Fruit fly (Drosophila melanogaster) whole organism, embryonic: ENCODE data around the gene FucTD.
A peak's percentile ranks its signal among the peaks of the same experiment; 100 is the strongest.

Experiments
- Abd-B ChIP-seq: fragments of 200-800 bp; sonication (Bioruptor generic); optimal IDR thresholded peaks from 2 replicates; lab custom pipeline; 2018; ENCODE audit warnings: missing biosample characterization, mild to moderate bottlenecking, missing genetic modification characterization, moderate library complexity
- Atf6 ChIP-seq: fragments of 200-800 bp; sonication (Bioruptor generic); IDR thresholded peaks from 2 replicates; pipeline ENCODE4 v1.3.6; 2022; ENCODE audit warnings: missing biosample characterization, missing genetic modification characterization
- CG1024 ChIP-seq: fragments of 200-800 bp; sonication (Bioruptor generic); IDR thresholded peaks from 2 replicates; pipeline ENCODE4 v1.3.6; 2022; ENCODE audit warnings: missing biosample characterization, missing genetic modification characterization
- CG10267 ChIP-seq: fragments of 200-800 bp; sonication (Bioruptor generic); optimal IDR thresholded peaks from 2 replicates; lab custom pipeline; 2018; ENCODE audit warnings: missing biosample characterization, mild to moderate bottlenecking, missing genetic modification characterization, moderate library complexity
- CG10979 ChIP-seq: fragments of 200-800 bp; sonication (Bioruptor generic); optimal IDR thresholded peaks from 2 replicates; lab custom pipeline; 2018; ENCODE audit warnings: missing biosample characterization, mild to moderate bottlenecking, missing genetic modification characterization, moderate library complexity
- CG11093 ChIP-seq: fragments of 200-800 bp; sonication (Bioruptor generic); IDR thresholded peaks from 3 replicates; pipeline ENCODE4 v1.3.6; 2022; ENCODE audit warnings: missing biosample characterization, missing genetic modification characterization
- CG11504 ChIP-seq: fragments of 200-800 bp; sonication (Bioruptor generic); optimal IDR thresholded peaks from 3 replicates; lab custom pipeline; 2019; ENCODE audit warnings: missing biosample characterization, mild to moderate bottlenecking, missing genetic modification characterization, moderate library complexity
- CG11695 ChIP-seq: fragments of 200-800 bp; sonication (Bioruptor generic); IDR thresholded peaks from 3 replicates; pipeline ENCODE4 v1.3.6; 2022; ENCODE audit warnings: missing biosample characterization, missing genetic modification characterization
- CG12219 ChIP-seq: fragments of 200-800 bp; sonication (Bioruptor generic); optimal IDR thresholded peaks from 3 replicates; lab custom pipeline; 2018; ENCODE audit warnings: missing biosample characterization, mild to moderate bottlenecking, missing genetic modification characterization
- CG1233 ChIP-seq: fragments of 200-800 bp; sonication (Bioruptor generic); optimal IDR thresholded peaks from 4 replicates; lab custom pipeline; 2018; ENCODE audit warnings: missing biosample characterization, mild to moderate bottlenecking, missing genetic modification characterization
- CG14667 ChIP-seq: fragments of 200-800 bp; sonication (Bioruptor generic); IDR thresholded peaks from 2 replicates; pipeline ENCODE4 v1.3.6; 2022; ENCODE audit warnings: missing biosample characterization, missing genetic modification characterization
- CG1529 ChIP-seq: fragments of 200-800 bp; sonication (Bioruptor generic); optimal IDR thresholded peaks from 3 replicates; lab custom pipeline; 2018; ENCODE audit warnings: missing biosample characterization, missing genetic modification characterization
- CG2120 ChIP-seq: fragments of 200-800 bp; sonication (Bioruptor generic); optimal IDR thresholded peaks from 3 replicates; lab custom pipeline; 2016; ENCODE audit warnings: missing biosample characterization, missing genetic modification characterization
- CG3065 ChIP-seq: fragments of 200-800 bp; sonication (Bioruptor generic); optimal IDR thresholded peaks from 2 replicates; lab custom pipeline; 2016; ENCODE audit warnings: missing biosample characterization, missing genetic modification characterization
- CG3281 ChIP-seq: fragments of 200-800 bp; sonication (Bioruptor generic); optimal IDR thresholded peaks from 3 replicates; lab custom pipeline; 2017; ENCODE audit warnings: missing biosample characterization, mild to moderate bottlenecking, missing genetic modification characterization
- CG4820 ChIP-seq: fragments of 200-800 bp; sonication (Bioruptor generic); optimal IDR thresholded peaks from 3 replicates; lab custom pipeline; 2016; ENCODE audit warnings: missing biosample characterization, missing genetic modification characterization
- CG7745 ChIP-seq: fragments of 200-800 bp; sonication (Bioruptor generic); optimal IDR thresholded peaks from 2 replicates; lab custom pipeline; 2018; ENCODE audit warnings: missing biosample characterization, mild to moderate bottlenecking, missing genetic modification characterization, moderate library complexity
- CG8388 ChIP-seq: fragments of 200-800 bp; sonication (Bioruptor generic); optimal IDR thresholded peaks from 2 replicates; lab custom pipeline; 2019; ENCODE audit warnings: missing biosample characterization, mild to moderate bottlenecking, missing genetic modification characterization, moderate library complexity
- Chrac-16 ChIP-seq: fragments of 200-800 bp; sonication (Bioruptor generic); optimal IDR thresholded peaks from 3 replicates; lab custom pipeline; 2016; ENCODE audit warnings: missing biosample characterization, missing genetic modification characterization
- Dbx ChIP-seq: fragments of 200-800 bp; sonication (Bioruptor generic); IDR thresholded peaks from 3 replicates; pipeline ENCODE4 v1.3.6; 2022; ENCODE audit warnings: missing biosample characterization, missing genetic modification characterization
- Drgx ChIP-seq: fragments of 200-800 bp; sonication (Bioruptor generic); IDR thresholded peaks from 2 replicates; pipeline ENCODE4 v1.3.6; 2022; ENCODE audit warnings: missing biosample characterization, missing genetic modification characterization
- NFAT ChIP-seq: fragments of 200-800 bp; sonication (Bioruptor generic); IDR thresholded peaks from 2 replicates; pipeline ENCODE4 v1.3.6; 2022; ENCODE audit warnings: missing biosample characterization, missing genetic modification characterization
- Opbp ChIP-seq: fragments of 200-800 bp; sonication (Bioruptor generic); IDR thresholded peaks from 3 replicates; pipeline ENCODE4 v1.3.6; 2022; ENCODE audit warnings: missing biosample characterization, missing genetic modification characterization; ENCODE audit not compliant: partially characterized antibody
- Pdp1 ChIP-seq, 2 experiments: fragments of 200-800 bp; sonication (Bioruptor generic); optimal IDR thresholded peaks; 3 replicates each; lab custom pipeline; 2016; ENCODE audit warnings: missing biosample characterization in 2 of 2, missing genetic modification characterization in 2 of 2, mild to moderate bottlenecking in 1 of 2, moderate library complexity in 1 of 2
- Ptx1 ChIP-seq: fragments of 200-800 bp; sonication (Bioruptor generic); IDR thresholded peaks from 2 replicates; pipeline ENCODE4 v1.3.6; 2022; ENCODE audit warnings: missing biosample characterization, missing genetic modification characterization
- Ssrp ChIP-seq: fragments of 200-800 bp; sonication (Bioruptor generic); optimal IDR thresholded peaks from 2 replicates; lab custom pipeline; 2018; ENCODE audit warnings: missing biosample characterization, mild to moderate bottlenecking, missing genetic modification characterization, moderate library complexity
- bcd ChIP-seq: fragments of 200-800 bp; sonication (Bioruptor generic); optimal IDR thresholded peaks from 2 replicates; lab custom pipeline; 2017; ENCODE audit warnings: missing biosample characterization, mild to moderate bottlenecking, missing genetic modification characterization
- cad ChIP-seq: fragments of >200 bp; optimal IDR thresholded peaks from 2 replicates; lab custom pipeline; 2017; ENCODE audit warnings: missing biosample characterization, missing genetic modification characterization
- chif ChIP-seq, 2 experiments: fragments of 200-800 bp; sonication (Bioruptor generic); optimal IDR thresholded peaks; 3 replicates each; lab custom pipeline; 2016; ENCODE audit warnings: missing biosample characterization in 2 of 2, missing genetic modification characterization in 2 of 2
- da ChIP-seq: fragments of 200-800 bp; sonication (Bioruptor generic); optimal IDR thresholded peaks from 2 replicates; lab custom pipeline; 2016; ENCODE audit warnings: missing biosample characterization, missing genetic modification characterization
- dan ChIP-seq: fragments of 200-800 bp; sonication (Bioruptor generic); IDR thresholded peaks from 2 replicates; pipeline ENCODE4 v1.3.6; 2022; ENCODE audit warnings: missing biosample characterization, missing genetic modification characterization
- dati ChIP-seq: fragments of 200-800 bp; sonication (Bioruptor generic); IDR thresholded peaks from 2 replicates; pipeline ENCODE4 v1.3.6; 2022; ENCODE audit warnings: missing biosample characterization, missing genetic modification characterization
- fd102C ChIP-seq: fragments of 200-800 bp; sonication (Bioruptor generic); optimal IDR thresholded peaks from 2 replicates; lab custom pipeline; 2018; ENCODE audit warnings: missing biosample characterization, mild to moderate bottlenecking, missing genetic modification characterization, moderate library complexity
- gem ChIP-seq: fragments of 200-800 bp; sonication (Bioruptor generic); optimal IDR thresholded peaks from 2 replicates; lab custom pipeline; 2019; ENCODE audit warnings: missing biosample characterization, mild to moderate bottlenecking, missing genetic modification characterization, moderate library complexity
- inv ChIP-seq: fragments of 200-800 bp; sonication (Bioruptor generic); IDR thresholded peaks from 2 replicates; pipeline ENCODE4 v1.3.6; 2022; ENCODE audit warnings: missing biosample characterization, missing genetic modification characterization; ENCODE audit not compliant: partially characterized antibody
- jing ChIP-seq: fragments of 200-800 bp; sonication (Bioruptor generic); optimal IDR thresholded peaks from 2 replicates; lab custom pipeline; 2018; ENCODE audit warnings: missing biosample characterization, mild to moderate bottlenecking, missing genetic modification characterization
- kay ChIP-seq: fragments of 200-800 bp; sonication (Bioruptor generic); optimal IDR thresholded peaks from 2 replicates; lab custom pipeline; 2016; ENCODE audit warnings: missing biosample characterization, missing genetic modification characterization
- lilli ChIP-seq: fragments of 200-800 bp; sonication (Bioruptor generic); optimal IDR thresholded peaks from 3 replicates; lab custom pipeline; 2016; ENCODE audit warnings: missing biosample characterization, missing genetic modification characterization
- mirr ChIP-seq: fragments of 200-800 bp; sonication (Bioruptor generic); optimal IDR thresholded peaks from 3 replicates; lab custom pipeline; 2018; ENCODE audit warnings: missing biosample characterization, mild to moderate bottlenecking, missing genetic modification characterization
- odd ChIP-seq: fragments of 200-800 bp; sonication (Bioruptor generic); optimal IDR thresholded peaks from 2 replicates; lab custom pipeline; 2017; ENCODE audit warnings: missing biosample characterization, mild to moderate bottlenecking, missing genetic modification characterization
- pho ChIP-seq: fragments of 200-800 bp; sonication (Bioruptor generic); optimal IDR thresholded peaks from 2 replicates; lab custom pipeline; 2016; ENCODE audit warnings: missing biosample characterization, missing genetic modification characterization
- ranshi ChIP-seq: fragments of 200-800 bp; sonication (Bioruptor generic); IDR thresholded peaks from 2 replicates; pipeline ENCODE4 v1.3.6; 2022; ENCODE audit warnings: missing biosample characterization, missing genetic modification characterization
- salm ChIP-seq: fragments of 200-800 bp; sonication (Bioruptor generic); optimal IDR thresholded peaks from 2 replicates; lab custom pipeline; 2018; ENCODE audit warnings: missing biosample characterization, mild to moderate bottlenecking, missing genetic modification characterization
- slou ChIP-seq: fragments of 200-800 bp; sonication (Bioruptor generic); optimal IDR thresholded peaks from 3 replicates; lab custom pipeline; 2016; ENCODE audit warnings: missing biosample characterization, missing genetic modification characterization
- slp2 ChIP-seq: fragments of 200-800 bp; sonication (Bioruptor generic); optimal IDR thresholded peaks from 2 replicates; lab custom pipeline; 2016; ENCODE audit warnings: missing biosample characterization, missing genetic modification characterization
- stc ChIP-seq: fragments of 200-800 bp; sonication (Bioruptor generic); IDR thresholded peaks from 2 replicates; pipeline ENCODE4 v1.3.6; 2022; ENCODE audit warnings: missing biosample characterization, missing genetic modification characterization
- tio ChIP-seq: fragments of 200-800 bp; sonication (Bioruptor generic); optimal IDR thresholded peaks from 2 replicates; lab custom pipeline; 2017; ENCODE audit warnings: missing biosample characterization, missing genetic modification characterization, inconsistent platforms
- trh ChIP-seq: fragments of 200-800 bp; sonication (Bioruptor generic); optimal IDR thresholded peaks from 2 replicates; lab custom pipeline; 2016; ENCODE audit warnings: missing biosample characterization, missing genetic modification characterization
- unpg ChIP-seq: fragments of 200-800 bp; sonication (Bioruptor generic); optimal IDR thresholded peaks from 3 replicates; lab custom pipeline; 2018; ENCODE audit warnings: missing biosample characterization, mild to moderate bottlenecking, missing genetic modification characterization, moderate library complexity
- vnd ChIP-seq: fragments of 200-800 bp; sonication (Bioruptor generic); IDR thresholded peaks from 3 replicates; pipeline ENCODE4 v1.3.6; 2022; ENCODE audit warnings: missing biosample characterization, missing genetic modification characterization; ENCODE audit not compliant: partially characterized antibody

The FucTD gene

DNA sequence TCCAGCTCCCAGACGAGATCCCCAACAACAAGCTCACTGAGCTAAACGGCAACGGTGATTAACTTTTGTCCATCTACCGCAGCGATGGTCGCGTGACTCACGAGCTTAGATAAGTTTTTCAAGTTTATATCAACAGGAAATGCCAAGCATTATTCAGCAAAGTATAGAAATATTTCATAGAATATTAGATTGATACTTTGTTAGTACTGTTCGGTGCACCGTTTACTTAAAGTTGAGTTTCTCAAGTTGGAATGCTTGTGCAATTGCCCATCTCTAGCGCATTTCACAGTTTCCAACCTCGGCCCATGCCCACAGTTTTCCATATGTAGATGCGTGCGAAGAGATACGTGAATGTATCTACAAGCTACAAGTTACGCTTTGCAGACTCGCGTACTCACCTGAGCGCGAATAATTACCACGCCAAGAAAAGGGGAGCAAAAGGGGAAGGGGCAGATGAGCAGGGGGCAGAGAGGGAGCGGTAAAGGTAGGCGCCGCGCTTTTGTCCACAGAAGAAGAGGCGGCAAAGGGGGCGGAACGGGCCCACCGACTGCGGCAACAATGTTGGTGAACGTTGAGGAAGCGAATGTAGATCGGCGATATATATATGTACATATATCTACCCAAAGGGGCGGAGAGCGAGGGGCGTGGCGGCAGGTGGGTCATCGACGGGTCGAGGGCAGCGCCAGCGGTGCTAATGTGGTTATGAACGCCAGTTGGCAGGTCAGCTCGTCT is 39.9 kb upstream of the FucTD start (continued):
- TF ChIP-seq Ssrp (tag; lab: Kevin White, UChicago): peak; percentile 31
- TF ChIP-seq chif (GFP tag; optimal IDR thresholded peaks at IDR 0.05; lab: Kevin White, UChicago): peak; percentile 31 to 35
- TF ChIP-seq CG12219 (GFP tag; lab: Kevin White, UChicago): peak; percentile 62
- TF ChIP-seq mirr (GFP tag; lab: Kevin White, UChicago): no peak
- peak; percentile 57 for TF ChIP-seq CG8388 (GFP tag; lab: Kevin White, UChicago)
- TF ChIP-seq bcd (GFP tag; lab: Kevin White, UChicago): peak; percentile 30
- TF ChIP-seq cad (GFP tag; lab: Kevin White, UChicago): no peak
- peak; percentile 70 for TF ChIP-seq CG11504 (tag; lab: Kevin White, UChicago)
- TF ChIP-seq Chrac-16 (GFP tag; lab: Kevin White, UChicago): no peak
- TF ChIP-seq Pdp1 (GFP tag; optimal IDR thresholded peaks at IDR 0.05; lab: Kevin White, UChicago): peak in 1 of 2 experiments; percentile 67
- peak; percentile 37; the same call in 1 of the 2 replicates for TF ChIP-seq CG14667 (GFP tag; lab: Robert Waterston, UW)
- no peak for TF ChIP-seq CG1233 (GFP tag; lab: Kevin White, UChicago)
- TF ChIP-seq CG11093 (GFP tag; lab: Robert Waterston, UW): no peak
- no peak for TF ChIP-seq dati (GFP tag; lab: Robert Waterston, UW)
- TF ChIP-seq CG10979: peak; percentile 29
- TF ChIP-seq CG10267 (tag; lab: Kevin White, UChicago): peak; percentile 62
- peak; percentile 50 for TF ChIP-seq slp2
- no peak for TF ChIP-seq dan
- TF ChIP-seq unpg (GFP tag; lab: Kevin White, UChicago): peak; percentile 66
- no peak for TF ChIP-seq NFAT (GFP tag; lab: Robert Waterston, UW)
- peak; percentile 38; the same call in 1 of the 2 replicates for TF ChIP-seq inv (GFP tag; lab: Robert Waterston, UW)
- TF ChIP-seq odd (GFP tag; lab: Kevin White, UChicago): peak; percentile 44
- peak; percentile 83 for TF ChIP-seq Drgx
- TF ChIP-seq Opbp (GFP tag; lab: Robert Waterston, UW): no peak
- peak; percentile 21 for TF ChIP-seq CG4820 (GFP tag; lab: Kevin White, UChicago)
- TF ChIP-seq lilli (GFP tag; lab: Kevin White, UChicago): peak; percentile 25
- no peak for TF ChIP-seq fd102C (GFP tag; lab: Kevin White, UChicago)
- 0 out of 3 replicates have a peak, but pooled peaks have one; percentile 33 for TF ChIP-seq CG11695
- TF ChIP-seq da (GFP tag; lab: Kevin White, UChicago): no peak
- TF ChIP-seq kay (GFP tag; lab: Kevin White, UChicago): peak; percentile 4
- peak; percentile 9 for TF ChIP-seq trh (GFP tag; lab: Kevin White, UChicago)
- TF ChIP-seq stc (GFP tag; lab: Robert Waterston, UW): peak; percentile 72
- no peak for TF ChIP-seq CG2120 (GFP tag; lab: Kevin White, UChicago)
- TF ChIP-seq CG1024: no peak
- TF ChIP-seq slou: no peak
- TF ChIP-seq CG3065 (GFP tag; lab: Kevin White, UChicago): no peak
- no peak for TF ChIP-seq Dbx (GFP tag; lab: Robert Waterston, UW)
- no peak for TF ChIP-seq tio (GFP tag; lab: Kevin White, UChicago)
- peak; percentile 10 for TF ChIP-seq CG1529 (GFP tag; lab: Kevin White, UChicago)
- peak; percentile 41 for TF ChIP-seq Abd-B (GFP tag; lab: Kevin White, UChicago)
- TF ChIP-seq jing: peak; percentile 14
- no peak for TF ChIP-seq ranshi (GFP tag; lab: Robert Waterston, UW)
- no peak for TF ChIP-seq CG3281 (GFP tag; lab: Kevin White, UChicago)
- TF ChIP-seq Atf6 (GFP tag; lab: Robert Waterston, UW): no peak; the same call in 1 of the 2 replicates
- TF ChIP-seq gem (tag; lab: Kevin White, UChicago): peak; percentile 65
- 0 out of 3 replicates have a peak, but pooled peaks have one; percentile 45 for TF ChIP-seq vnd
- no peak for TF ChIP-seq pho (GFP tag; lab: Kevin White, UChicago)
- TF ChIP-seq Ptx1 (GFP tag; lab: Robert Waterston, UW): peak; percentile 70
- peak; percentile 26 for TF ChIP-seq salm (tag; lab: Kevin White, UChicago)
- TF ChIP-seq CG7745: no peak
